Worm (Caenorhabditis elegans): Measurements from ENCODE around the gene pld-1.

- TF ChIP-seq ama-1 (optimal IDR thresholded peaks at IDR 0.05) (no peak), tbx-2 (tag; optimal IDR thresholded peaks at IDR 0.05) (no peak), pha-4 (tag; optimal IDR thresholded peaks at IDR 0.05) (no peak), Y22D7AL.16 (tag; optimal IDR thresholded peaks at IDR 0.05) (no peak), ceh-19 (GFP tag; optimal IDR thresholded peaks at IDR 0.05) (no peak), fkh-10 (GFP tag; optimal IDR thresholded peaks at IDR 0.05) (no peak), F13H6.1 (tag; optimal IDR thresholded peaks at IDR 0.05) (no peak), T23F11.4 (GFP tag; optimal IDR thresholded peaks at IDR 0.05) (no peak), nhr-11 (tag; optimal IDR thresholded peaks at IDR 0.05) (no peak), sox-4 (tag; optimal IDR thresholded peaks at IDR 0.05) (no peak), hlh-8 (tag; optimal IDR thresholded peaks at IDR 0.05) (no peak)
Measured at ce11 chrII:5103189-5103588, 11.7 kb upstream of the pld-1 start.
